Fruit fly (Drosophila melanogaster) whole organism, adult: ENCODE measurements around the gene CG34163.

Source experiments
- CG11617 ChIP-seq: fragments of 200-800 bp; sonication (Bioruptor generic); optimal IDR thresholded peaks from 2 replicates; lab custom pipeline; 2017; ENCODE audit warnings: mild to moderate bottlenecking, missing biosample characterization, missing genetic modification reagents, missing genetic modification characterization
- CG5204 ChIP-seq: fragments of 200-800 bp; sonication (Bioruptor generic); optimal IDR thresholded peaks from 2 replicates; lab custom pipeline; 2016; ENCODE audit warnings: missing biosample characterization, missing genetic modification characterization
- CG7045 ChIP-seq: fragments of 200-800 bp; sonication (Bioruptor generic); optimal IDR thresholded peaks from 2 replicates; lab custom pipeline; 2017; ENCODE audit warnings: missing biosample characterization, mild to moderate bottlenecking, missing genetic modification characterization
- CG7101 ChIP-seq: fragments of 200-800 bp; sonication (Bioruptor generic); optimal IDR thresholded peaks from 2 replicates; lab custom pipeline; 2018; ENCODE audit warnings: missing biosample characterization, mild to moderate bottlenecking, missing genetic modification characterization, moderate library complexity
- Crg-1 ChIP-seq: fragments of 200-800 bp; sonication (Bioruptor generic); optimal IDR thresholded peaks from 2 replicates; lab custom pipeline; 2016; ENCODE audit warnings: missing biosample characterization, missing genetic modification characterization
- Hr96 ChIP-seq: fragments of 200-800 bp; sonication (Bioruptor generic); optimal IDR thresholded peaks from 2 replicates; lab custom pipeline; 2016; ENCODE audit warnings: missing biosample characterization, missing genetic modification characterization
- bab1 ChIP-seq: fragments of 200-800 bp; sonication (Bioruptor generic); optimal IDR thresholded peaks from 3 replicates; lab custom pipeline; 2019; ENCODE audit warnings: missing biosample characterization, mild to moderate bottlenecking, missing genetic modification characterization, moderate library complexity
- cic ChIP-seq: fragments of 200-800 bp; sonication (Bioruptor generic); optimal IDR thresholded peaks from 2 replicates; lab custom pipeline; 2017; ENCODE audit warnings: missing biosample characterization, mild to moderate bottlenecking, missing genetic modification characterization, moderate library complexity
- kay ChIP-seq: fragments of 200-800 bp; sonication (Bioruptor generic); peaks from one replicate; lab custom pipeline; 2016; ENCODE audit warnings: missing biosample characterization, missing genetic modification characterization, borderline replicate concordance
- ovo ChIP-seq: fragments of 200-800 bp; sonication (Bioruptor generic); optimal IDR thresholded peaks from 2 replicates; lab custom pipeline; 2016; ENCODE audit warnings: missing biosample characterization, missing genetic modification characterization
- toe ChIP-seq: fragments of 200-800 bp; sonication (Bioruptor generic); optimal IDR thresholded peaks from 2 replicates; lab custom pipeline; 2016; ENCODE audit warnings: missing biosample characterization, missing genetic modification characterization

DNA sequence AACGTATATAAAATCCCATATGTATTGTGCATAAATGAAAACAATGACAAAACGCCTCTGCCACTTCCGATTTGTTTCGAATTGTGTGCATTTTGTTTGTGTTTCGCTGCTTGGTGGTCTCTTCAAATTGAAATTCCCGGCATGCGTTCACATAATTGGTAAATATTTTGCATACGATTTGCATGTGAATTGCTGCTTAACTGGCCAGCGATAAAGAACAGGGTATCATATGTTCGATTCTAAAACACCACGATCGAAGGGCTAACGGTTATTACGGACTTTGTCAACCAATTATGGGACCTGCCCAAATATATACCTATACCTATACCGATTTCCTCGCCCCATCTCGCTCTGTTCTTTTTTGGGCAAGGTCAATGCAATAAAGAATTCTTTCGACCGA, 40.0 kb downstream of the CG34163 start:
- TF ChIP-seq CG5204 (GFP tag; lab: Kevin White, UChicago) (no peak), Hr96 (GFP tag; lab: Kevin White, UChicago) (no peak), ovo (GFP tag; lab: Kevin White, UChicago) (no peak), CG7101 (tag; lab: Kevin White, UChicago) (no peak), Crg-1 (GFP tag; lab: Kevin White, UChicago) (no peak), kay (GFP tag; lab: Kevin White, UChicago) (no peak), cic (GFP tag; lab: Kevin White, UChicago) (no peak), CG11617 (GFP tag; lab: Kevin White, UChicago) (no peak), toe (no peak), bab1 (no peak), CG7045 (GFP tag; lab: Kevin White, UChicago) (no peak)
